Worm (Caenorhabditis elegans) whole organism, late embryonic: Measurements from ENCODE around the gene scl-8.

Source experiments
- T23F11.4 ChIP-seq: fragments of 200-800 bp; sonication (Bioruptor generic); optimal IDR thresholded peaks from 2 replicates; lab custom pipeline; 2018; ENCODE audit warnings: mild to moderate bottlenecking, missing genetic modification characterization, missing compliant biosample characterization
- ama-1 ChIP-seq: fragments of 150-350 bp; optimal IDR thresholded peaks from 2 replicates; lab custom pipeline; 2014
- ceh-48 ChIP-seq: sonication (generic microtip); optimal IDR thresholded peaks from 2 replicates; lab custom pipeline; 2016; ENCODE audit warnings: missing genetic modification characterization, inconsistent platforms, missing compliant biosample characterization
- fkh-10 ChIP-seq: fragments of 150-350 bp; optimal IDR thresholded peaks from 2 replicates; lab custom pipeline; 2014; ENCODE audit warnings: missing biosample characterization, missing genetic modification reagents, missing genetic modification characterization
- nfya-1 ChIP-seq: sonication (generic microtip); optimal IDR thresholded peaks from 2 replicates; lab custom pipeline; 2017; ENCODE audit warnings: missing genetic modification characterization, mild to moderate bottlenecking, missing compliant biosample characterization, antibody characterized with exemption, moderate library complexity
- nhr-11 ChIP-seq: fragments of 150-350 bp; optimal IDR thresholded peaks from 2 replicates; lab custom pipeline; 2014; ENCODE audit warnings: missing biosample characterization, missing genetic modification characterization
- pqm-1 ChIP-seq: sonication (generic microtip); optimal IDR thresholded peaks from 2 replicates; lab custom pipeline; 2016; ENCODE audit warnings: missing genetic modification characterization, missing compliant biosample characterization
- sox-4 ChIP-seq: sonication (generic microtip); optimal IDR thresholded peaks from 2 replicates; lab custom pipeline; 2017; ENCODE audit warnings: mild to moderate bottlenecking, missing genetic modification characterization, inconsistent platforms, missing compliant biosample characterization
- syd-9 ChIP-seq: sonication (generic microtip); optimal IDR thresholded peaks from 2 replicates; lab custom pipeline; 2016; ENCODE audit warnings: mild to moderate bottlenecking, missing genetic modification characterization, moderate library complexity, missing compliant biosample characterization
- tbx-2 ChIP-seq: sonication (generic microtip); optimal IDR thresholded peaks from 2 replicates; lab custom pipeline; 2016; ENCODE audit warnings: missing genetic modification characterization, missing compliant biosample characterization

DNA sequence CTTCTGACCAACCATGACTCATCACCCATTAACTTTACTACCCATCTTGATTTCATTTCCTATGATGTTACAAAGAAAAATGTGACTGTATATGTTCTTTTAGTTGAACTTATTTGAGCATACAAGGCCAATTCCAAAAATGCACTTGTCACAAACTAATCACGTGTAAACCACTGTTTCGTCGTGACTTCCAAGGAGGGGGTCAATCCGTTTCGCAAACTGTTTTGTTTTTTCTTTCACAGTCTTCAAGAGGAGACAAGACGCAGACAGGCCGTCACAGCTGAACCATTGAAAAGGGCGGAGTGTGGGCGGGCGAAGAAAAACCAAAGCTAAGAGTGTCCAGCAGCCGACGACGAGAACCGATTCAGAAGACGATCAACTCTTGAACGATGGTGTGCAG is 7.6 kb downstream of the scl-8 start, which contains the start of gene C39E9.8:
- TF ChIP-seq sox-4 (tag; lab: Kevin White, UChicago) = no peak
- TF ChIP-seq pqm-1 = no peak
- TF ChIP-seq T23F11.4 (GFP tag; lab: Kevin White, UChicago) = no peak
- TF ChIP-seq ama-1 (lab: Kevin White, UChicago) = no peak
- no peak for TF ChIP-seq nhr-11 (tag; lab: Kevin White, UChicago)
- no peak for TF ChIP-seq syd-9
- no peak for TF ChIP-seq fkh-10 (GFP tag; lab: Kevin White, UChicago)
- TF ChIP-seq ceh-48 = no peak
- TF ChIP-seq tbx-2 = no peak
- TF ChIP-seq nfya-1 = no peak
